Worm (Caenorhabditis elegans) whole organism, late embryonic: ENCODE results near the gene mksr-1.

ENCODE experiments used
- F13H6.1 ChIP-seq: sonication (generic microtip); optimal IDR thresholded peaks from 2 replicates; lab custom pipeline; 2016; ENCODE audit warnings: missing genetic modification characterization, missing compliant biosample characterization
- K02D7.2 ChIP-seq: sonication (generic microtip); optimal IDR thresholded peaks from 2 replicates; lab custom pipeline; 2017; ENCODE audit warnings: mild to moderate bottlenecking, missing genetic modification characterization, missing compliant biosample characterization
- K09A11.1 ChIP-seq: sonication (generic microtip); optimal IDR thresholded peaks from 2 replicates; lab custom pipeline; 2017; ENCODE audit warnings: antibody characterized with exemption, mild to moderate bottlenecking, missing genetic modification characterization, missing compliant biosample characterization; ENCODE audit not compliant: insufficient read depth
- Y22D7AL.16 ChIP-seq: sonication (generic microtip); optimal IDR thresholded peaks from 2 replicates; lab custom pipeline; 2016; ENCODE audit warnings: missing genetic modification characterization, missing compliant biosample characterization
- elt-2 ChIP-seq: sonication (generic microtip); optimal IDR thresholded peaks from 2 replicates; lab custom pipeline; 2016; ENCODE audit warnings: missing genetic modification reagents, missing genetic modification characterization, missing compliant biosample characterization
- ets-4 ChIP-seq: sonication (generic microtip); optimal IDR thresholded peaks from 2 replicates; lab custom pipeline; 2016; ENCODE audit warnings: missing genetic modification characterization, missing compliant biosample characterization
- lim-6 ChIP-seq: sonication (generic microtip); optimal IDR thresholded peaks from 2 replicates; lab custom pipeline; 2016; ENCODE audit warnings: missing genetic modification characterization, missing compliant biosample characterization
- mec-3 ChIP-seq: sonication (generic microtip); optimal IDR thresholded peaks from 2 replicates; lab custom pipeline; 2016; ENCODE audit warnings: borderline replicate concordance, missing genetic modification characterization, missing compliant biosample characterization
- pax-1 ChIP-seq: fragments of 150-350 bp; optimal IDR thresholded peaks from 2 replicates; lab custom pipeline; 2014; ENCODE audit warnings: missing biosample characterization, missing genetic modification characterization
- pha-4 ChIP-seq: fragments of 150-350 bp; optimal IDR thresholded peaks from 2 replicates; lab custom pipeline; 2018; ENCODE audit warnings: missing biosample characterization, missing genetic modification reagents, missing genetic modification characterization

DNA sequence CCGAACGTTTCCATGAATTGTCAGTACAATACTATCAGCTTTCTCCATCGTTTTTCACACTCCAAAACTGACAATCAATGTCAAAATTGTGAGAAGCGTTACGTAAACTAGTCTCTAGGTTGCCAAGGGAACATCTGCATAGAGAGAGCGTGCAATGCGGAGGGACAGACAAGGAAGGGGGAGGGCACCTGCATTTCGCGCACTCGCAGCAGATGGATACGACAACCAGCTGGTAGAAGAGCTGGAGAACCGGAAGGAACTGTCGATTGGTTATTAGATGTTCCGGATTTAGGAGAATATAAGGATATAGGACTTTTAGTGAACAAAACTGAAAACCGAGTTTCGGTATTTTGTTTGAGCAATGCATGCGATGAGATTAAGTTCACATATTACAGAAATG is at the start of gene mksr-1:
- TF ChIP-seq mec-3 (tag; lab: Kevin White, UChicago) (no peak), ets-4 (tag; lab: Kevin White, UChicago) (no peak), elt-2 (tag; lab: Kevin White, UChicago) (no peak), Y22D7AL.16 (tag; lab: Kevin White, UChicago) (no peak), lim-6 (no peak), K09A11.1 (tag; lab: Kevin White, UChicago) (no peak), pax-1 (tag; lab: Kevin White, UChicago) (no peak), K02D7.2 (tag; lab: Kevin White, UChicago) (no peak), F13H6.1 (tag; lab: Kevin White, UChicago) (no peak), pha-4 (tag; lab: Kevin White, UChicago) (no peak)
